Fruit fly (Drosophila melanogaster): ENCODE data around the gene Mettl3.

dm6 chr3R:24015449-24015848 lies 16.5 kb upstream of the Mettl3 start:
- TF ChIP-seq brk (GFP tag; optimal IDR thresholded peaks at IDR 0.05) (no peak), foxo (GFP tag; optimal IDR thresholded peaks at IDR 0.05) (no peak), psq (GFP tag; optimal IDR thresholded peaks at IDR 0.05) (no peak), dl (GFP tag; optimal IDR thresholded peaks at IDR 0.05; ENCODE audit: insufficient read depth in 1 of 2, partially characterized antibody in 2 of 2) (no peak)
